Worm (Caenorhabditis elegans): ENCODE results near the gene coa-4.
A peak's percentile ranks its signal among the peaks of the same experiment; 100 is the strongest.

Gene coa-4

ce11 chrIV:9367852-9368627 lies 32.6 kb upstream of the coa-4 start (continued):
- TF ChIP-seq hlh-11 (tag; optimal IDR thresholded peaks at IDR 0.05), result peak; percentile 44
- no peak for TF ChIP-seq ces-1 (GFP tag; optimal IDR thresholded peaks at IDR 0.05)
- TF ChIP-seq zag-1 (tag; optimal IDR thresholded peaks at IDR 0.05), result no peak
- TF ChIP-seq nhr-6 (tag; optimal IDR thresholded peaks at IDR 0.05), result peak; percentile 33
- no peak for TF ChIP-seq pqm-1 (tag; optimal IDR thresholded peaks at IDR 0.05)
- peak; percentile 58 for TF ChIP-seq dve-1 (tag; optimal IDR thresholded peaks at IDR 0.05; ENCODE audit: insufficient read depth)
- no peak for TF ChIP-seq nhr-25 (tag; optimal IDR thresholded peaks at IDR 0.05; ENCODE audit: borderline replicate concordance, insufficient read depth)
- no peak for TF ChIP-seq ceh-28 (tag; optimal IDR thresholded peaks at IDR 0.05)

ce11 chrIV:9366411-9366810 lies 31.0 kb upstream of the coa-4 start, which contains the start of gene pezo-1:
pezo-1 (minus strand) TSS chrIV:9366511.
- TF ChIP-seq lsy-2 (tag; optimal IDR thresholded peaks at IDR 0.05), result peak in 1 of 2 experiments; percentile 48
- no peak for TF ChIP-seq unc-62 (GFP tag; optimal IDR thresholded peaks at IDR 0.05 in 1 of 2)
- no peak for TF ChIP-seq unc-62 (tag; optimal IDR thresholded peaks at IDR 0.05)

ce11 chrIV:9353728-9354127 lies 18.3 kb upstream of the coa-4 start:
- no peak for TF ChIP-seq zfp-3 (GFP tag; conservative IDR thresholded peaks at IDR 0.05)
- no peak for TF ChIP-seq daf-16 (GFP tag; optimal IDR thresholded peaks at IDR 0.05)
- peak; percentile 94 for TF ChIP-seq daf-16 (tag; optimal IDR thresholded peaks at IDR 0.05)
- no peak for TF ChIP-seq fos-1 (tag; optimal IDR thresholded peaks at IDR 0.05)
- TF ChIP-seq F10B5.3 (tag; optimal IDR thresholded peaks at IDR 0.05), result no peak
- TF ChIP-seq dve-1 (tag; optimal IDR thresholded peaks at IDR 0.05; ENCODE audit: insufficient read depth), result peak; percentile 19

- TF ChIP-seq daf-16 (GFP tag; optimal IDR thresholded peaks at IDR 0.05), result no peak
- TF ChIP-seq daf-16 (tag; optimal IDR thresholded peaks at IDR 0.05), result peak; percentile 90
- peak; percentile 10 for TF ChIP-seq mes-2 (tag; optimal IDR thresholded peaks at IDR 0.05; ENCODE audit: poor library complexity, severe bottlenecking)
- TF ChIP-seq cey-2 (tag; optimal IDR thresholded peaks at IDR 0.05; ENCODE audit: borderline replicate concordance, insufficient read depth), result no peak
- peak; percentile 18; the same call in 1 of the 2 replicates for TF ChIP-seq Y48G9A.11 (GFP tag; IDR thresholded peaks at IDR 0.05)
- no peak for TF ChIP-seq ceh-28 (tag; optimal IDR thresholded peaks at IDR 0.05)
- peak; percentile 6 for TF ChIP-seq mep-1 (tag; optimal IDR thresholded peaks at IDR 0.05)
- peak; percentile 38 for TF ChIP-seq lin-38 (GFP tag; IDR thresholded peaks at IDR 0.05)
- peak; percentile 31 for TF ChIP-seq nhr-77 (tag; optimal IDR thresholded peaks at IDR 0.05)
- TF ChIP-seq madf-5 (GFP tag; IDR thresholded peaks at IDR 0.05), result no peak
- TF ChIP-seq lin-39 (tag; optimal IDR thresholded peaks at IDR 0.05), result no peak
Measured at ce11 chrIV:9343102-9343599, 7.7 kb upstream of the coa-4 start, which contains the start of gene pigc-1. pigc-1 (minus strand) TSS chrIV:9343152.

ce11 chrIV:9341591-9341990 lies 6.2 kb upstream of the coa-4 start, which contains the start of gene vps-26:
vps-26 (minus strand) TSS chrIV:9341790.
- TF ChIP-seq mxl-2 (GFP tag; conservative IDR thresholded peaks at IDR 0.05) (no peak), tra-1 (GFP tag; IDR thresholded peaks at IDR 0.05) (no peak), ces-1 (GFP tag; optimal IDR thresholded peaks at IDR 0.05) (no peak), tag-97 (GFP tag; IDR thresholded peaks at IDR 0.05) (no peak), zfp-2 (tag; optimal IDR thresholded peaks at IDR 0.05) (no peak), F44E2.7 (GFP tag; IDR thresholded peaks at IDR 0.05) (no peak), unc-62 (GFP tag; optimal IDR thresholded peaks at IDR 0.05 in 1 of 2) (peak in 1 of 2 experiments; percentile 23), unc-62 (tag; optimal IDR thresholded peaks at IDR 0.05) (no peak), ztf-7 (tag; optimal IDR thresholded peaks at IDR 0.05) (no peak), nhr-111 (GFP tag; optimal IDR thresholded peaks at IDR 0.05) (no peak), hif-1 (tag; optimal IDR thresholded peaks at IDR 0.05) (no peak), ZK337.2 (GFP tag; IDR thresholded peaks at IDR 0.05) (no peak), madf-9 (GFP tag; conservative IDR thresholded peaks at IDR 0.05) (no peak), mes-2 (tag; optimal IDR thresholded peaks at IDR 0.05; ENCODE audit: poor library complexity, severe bottlenecking) (peak; percentile 26), ama-1 (optimal IDR thresholded peaks at IDR 0.05) (peak; percentile 26), lin-38 (GFP tag; IDR thresholded peaks at IDR 0.05) (peak; percentile 92), pqm-1 (tag; optimal IDR thresholded peaks at IDR 0.05) (peak; percentile 13), arid-1 (GFP tag; conservative IDR thresholded peaks at IDR 0.05) (no peak), unc-39 (tag; optimal IDR thresholded peaks at IDR 0.05) (no peak), rbr-2 (tag; optimal IDR thresholded peaks at IDR 0.05) (no peak), daf-16 (GFP tag; optimal IDR thresholded peaks at IDR 0.05) (no peak), daf-16 (tag; optimal IDR thresholded peaks at IDR 0.05) (peak; percentile 81), set-16 (GFP tag; IDR thresholded peaks at IDR 0.05) (no peak), hlh-30 (tag; optimal IDR thresholded peaks at IDR 0.05; ENCODE audit: insufficient read depth) (peak; percentile 22)

Measured in whole organism, L4 larva.